Fruit fly (Drosophila melanogaster) S2 (cell line): ENCODE measurements around the gene CG17267.

Experiments used
- CG8478 ChIP-seq: fragments of >200 bp; optimal IDR thresholded peaks from 2 replicates; lab custom pipeline; 2018
- CTCF ChIP-seq, 2 experiments: fragments of >200 bp; optimal IDR thresholded peaks; 2 replicates each; lab custom pipeline; 2018

- TF ChIP-seq CG8478 (lab: Kevin White, UChicago) (no peak), CTCF (optimal IDR thresholded peaks at IDR 0.05; lab: Kevin White, UChicago) (no peak)
Measured at dm6 chr3R:20739971-20740370, 1.1 kb upstream of the CG17267 start, which contains the start of gene CG42322.
